Worm (Caenorhabditis elegans): ENCODE results near the gene gar-2.

DNA sequence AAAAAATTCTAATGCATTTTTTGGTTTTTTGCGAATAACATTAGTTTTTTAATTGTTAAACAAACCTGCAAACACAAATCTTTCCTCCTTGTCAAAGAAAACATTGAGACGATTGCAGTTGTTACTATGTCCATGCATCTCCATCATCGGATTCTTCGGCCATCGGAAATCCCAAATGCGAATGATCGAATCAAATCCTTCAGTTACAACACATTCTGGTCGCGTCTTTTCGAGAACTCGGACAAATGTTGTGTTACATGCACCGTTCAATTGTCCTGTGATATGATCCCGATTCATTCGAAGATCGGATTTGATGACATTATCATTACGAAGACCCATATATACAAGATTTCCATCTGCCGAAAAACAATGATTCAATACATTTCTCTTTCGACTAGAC, 8.9 kb upstream of the gar-2 start:
- TF ChIP-seq lir-1 (GFP tag; conservative IDR thresholded peaks at IDR 0.05) (no peak), F49E8.2 (tag; optimal IDR thresholded peaks at IDR 0.05; ENCODE audit: insufficient read depth) (no peak), B0261.1 (tag; optimal IDR thresholded peaks at IDR 0.05) (no peak), nhr-80 (tag; optimal IDR thresholded peaks at IDR 0.05) (no peak), lin-54 (GFP tag; optimal IDR thresholded peaks at IDR 0.05) (no peak), ets-4 (GFP tag; optimal IDR thresholded peaks at IDR 0.05) (no peak), ceh-79 (tag; optimal IDR thresholded peaks at IDR 0.05) (no peak)

Data from whole organism, young adult.